Fruit fly (Drosophila melanogaster) whole organism, adult: ENCODE data around the gene Ibf2.
A peak's percentile ranks its signal among the peaks of the same experiment; 100 is the strongest.

ENCODE experiments used
- CG11617 ChIP-seq: fragments of 200-800 bp; sonication (Bioruptor generic); optimal IDR thresholded peaks from 2 replicates; lab custom pipeline; 2017; ENCODE audit warnings: mild to moderate bottlenecking, missing biosample characterization, missing genetic modification reagents, missing genetic modification characterization
- CG12768 ChIP-seq: fragments of 200-800 bp; sonication (Bioruptor generic); optimal IDR thresholded peaks from 2 replicates; lab custom pipeline; 2017; ENCODE audit warnings: missing biosample characterization, missing genetic modification characterization, mild to moderate bottlenecking, moderate library complexity, missing genetic modification reagents
- CG14711 ChIP-seq: fragments of 200-800 bp; sonication (Bioruptor generic); optimal IDR thresholded peaks from 2 replicates; lab custom pipeline; 2018; ENCODE audit warnings: missing biosample characterization, mild to moderate bottlenecking, missing genetic modification characterization, moderate library complexity
- CG1620 ChIP-seq: fragments of 200-800 bp; sonication (Bioruptor generic); optimal IDR thresholded peaks from 2 replicates; lab custom pipeline; 2016; ENCODE audit warnings: missing biosample characterization, missing genetic modification characterization
- CG33017 ChIP-seq: fragments of 200-800 bp; sonication (Bioruptor generic); optimal IDR thresholded peaks from 2 replicates; lab custom pipeline; 2018; ENCODE audit warnings: missing biosample characterization, mild to moderate bottlenecking, missing genetic modification characterization, moderate library complexity
- CG5204 ChIP-seq: fragments of 200-800 bp; sonication (Bioruptor generic); optimal IDR thresholded peaks from 2 replicates; lab custom pipeline; 2016; ENCODE audit warnings: missing biosample characterization, missing genetic modification characterization
- CG7045 ChIP-seq: fragments of 200-800 bp; sonication (Bioruptor generic); optimal IDR thresholded peaks from 2 replicates; lab custom pipeline; 2017; ENCODE audit warnings: missing biosample characterization, mild to moderate bottlenecking, missing genetic modification characterization
- CG7101 ChIP-seq: fragments of 200-800 bp; sonication (Bioruptor generic); optimal IDR thresholded peaks from 2 replicates; lab custom pipeline; 2018; ENCODE audit warnings: missing biosample characterization, mild to moderate bottlenecking, missing genetic modification characterization, moderate library complexity
- Clk ChIP-seq: fragments of 200-800 bp; sonication (Bioruptor generic); optimal IDR thresholded peaks from 2 replicates; lab custom pipeline; 2017; ENCODE audit warnings: missing biosample characterization, missing genetic modification characterization
- Crg-1 ChIP-seq: fragments of 200-800 bp; sonication (Bioruptor generic); optimal IDR thresholded peaks from 2 replicates; lab custom pipeline; 2016; ENCODE audit warnings: missing biosample characterization, missing genetic modification characterization
- Hr96 ChIP-seq: fragments of 200-800 bp; sonication (Bioruptor generic); optimal IDR thresholded peaks from 2 replicates; lab custom pipeline; 2016; ENCODE audit warnings: missing biosample characterization, missing genetic modification characterization
- Mnt ChIP-seq: fragments of 200-800 bp; sonication (Bioruptor generic); optimal IDR thresholded peaks from 2 replicates; lab custom pipeline; 2016; ENCODE audit warnings: missing biosample characterization, mild to moderate bottlenecking, missing genetic modification characterization
- bab1 ChIP-seq: fragments of 200-800 bp; sonication (Bioruptor generic); optimal IDR thresholded peaks from 3 replicates; lab custom pipeline; 2019; ENCODE audit warnings: missing biosample characterization, mild to moderate bottlenecking, missing genetic modification characterization, moderate library complexity
- cic ChIP-seq: fragments of 200-800 bp; sonication (Bioruptor generic); optimal IDR thresholded peaks from 2 replicates; lab custom pipeline; 2017; ENCODE audit warnings: missing biosample characterization, mild to moderate bottlenecking, missing genetic modification characterization, moderate library complexity
- cnc ChIP-seq, 2 experiments: fragments of >200 bp; optimal IDR thresholded peaks; 2 replicates each; lab custom pipeline; 2017
- kay ChIP-seq: fragments of 200-800 bp; sonication (Bioruptor generic); peaks from one replicate; lab custom pipeline; 2016; ENCODE audit warnings: missing biosample characterization, missing genetic modification characterization, borderline replicate concordance
- ovo ChIP-seq: fragments of 200-800 bp; sonication (Bioruptor generic); optimal IDR thresholded peaks from 2 replicates; lab custom pipeline; 2016; ENCODE audit warnings: missing biosample characterization, missing genetic modification characterization
- pad ChIP-seq: fragments of 200-800 bp; sonication (Bioruptor generic); optimal IDR thresholded peaks from 3 replicates; lab custom pipeline; 2017; ENCODE audit warnings: missing biosample characterization, missing genetic modification characterization, mild to moderate bottlenecking, moderate library complexity, missing genetic modification reagents
- tj ChIP-seq: fragments of 200-800 bp; sonication (Bioruptor generic); optimal IDR thresholded peaks from 3 replicates; lab custom pipeline; 2017; ENCODE audit warnings: missing biosample characterization, mild to moderate bottlenecking, missing genetic modification characterization, moderate library complexity
- toe ChIP-seq: fragments of 200-800 bp; sonication (Bioruptor generic); optimal IDR thresholded peaks from 2 replicates; lab custom pipeline; 2016; ENCODE audit warnings: missing biosample characterization, missing genetic modification characterization

The Ibf2 gene

DNA sequence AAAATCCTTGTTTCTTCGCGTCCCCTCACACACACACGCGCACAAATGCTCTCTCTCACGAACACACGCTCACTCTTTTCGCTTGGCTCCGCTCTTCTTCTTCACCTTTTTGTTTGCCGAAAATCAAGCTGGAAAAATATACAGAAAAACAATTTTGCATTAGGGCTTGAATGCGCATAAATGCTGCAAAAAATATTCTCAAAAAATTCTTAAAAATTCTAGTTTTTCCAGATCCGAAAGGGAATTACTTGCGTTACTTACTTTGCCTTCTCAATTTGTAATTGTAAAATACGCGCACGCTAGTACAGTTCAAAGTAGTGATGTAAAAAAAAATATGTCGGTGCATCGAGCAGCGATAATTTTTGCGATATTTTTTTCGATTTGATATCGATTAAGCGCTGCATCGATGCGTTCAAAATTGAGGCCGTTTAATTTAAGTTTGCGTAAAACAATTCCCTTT is 18.3 kb downstream of the Ibf2 start:
- no peak for TF ChIP-seq kay
- TF ChIP-seq CG12768, result peak; percentile 18
- peak; percentile 20 for TF ChIP-seq Crg-1 (GFP tag; lab: Kevin White, UChicago)
- no peak for TF ChIP-seq tj (GFP tag; lab: Kevin White, UChicago)
- TF ChIP-seq CG11617 (GFP tag; lab: Kevin White, UChicago), result peak; percentile 23
- no peak for TF ChIP-seq Clk (GFP tag; lab: Kevin White, UChicago)
- no peak for TF ChIP-seq CG1620 (GFP tag; lab: Kevin White, UChicago)
- peak; percentile 23 for TF ChIP-seq cic (GFP tag; lab: Kevin White, UChicago)
- TF ChIP-seq CG14711 (tag; lab: Kevin White, UChicago), result peak; percentile 26
- TF ChIP-seq Mnt (GFP tag; lab: Kevin White, UChicago), result peak; percentile 53
- TF ChIP-seq bab1 (GFP tag; lab: Kevin White, UChicago), result peak; percentile 70

DNA sequence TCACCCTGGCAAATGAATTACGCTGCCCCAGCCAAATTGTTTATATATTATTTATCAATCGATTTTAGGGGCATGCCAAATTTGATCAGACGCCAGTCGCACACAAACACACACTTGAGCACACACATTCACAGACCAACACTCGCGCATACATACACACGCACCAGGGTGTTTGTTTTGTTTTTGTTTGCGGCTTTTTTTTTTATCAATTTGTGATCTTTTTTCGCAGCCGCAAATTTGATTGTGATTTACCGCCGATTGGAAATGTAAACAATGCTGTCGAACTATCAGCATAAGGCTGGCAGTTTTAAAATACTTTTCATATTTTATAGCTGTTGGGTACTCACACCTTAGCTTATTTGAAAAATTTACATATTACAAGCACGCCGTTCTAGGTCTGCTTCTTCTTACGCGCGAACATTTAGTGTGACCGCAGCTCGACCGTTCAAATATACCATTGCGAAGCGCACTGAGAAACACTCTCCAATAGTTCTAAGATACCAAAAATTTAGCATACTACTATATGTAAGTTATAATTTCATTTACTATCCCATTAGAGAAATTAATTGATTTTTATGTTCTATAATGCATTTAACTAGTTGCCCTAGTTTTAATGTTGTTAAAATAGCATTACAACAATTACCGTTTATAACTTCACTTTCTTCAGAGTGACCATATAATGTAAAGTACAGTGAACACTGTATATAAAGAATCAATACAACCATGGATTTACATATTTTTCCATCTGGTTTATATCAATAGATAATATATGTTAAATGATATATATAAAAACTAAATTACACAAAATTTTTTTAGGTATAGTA is 20.8 kb downstream of the Ibf2 start, which contains the start of gene pum:
TSS of gene pum (minus strand) at position 415 of the 824 bp plus-strand sequence.
- TF ChIP-seq toe (GFP tag; lab: Kevin White, UChicago) (peak; percentile 9), cic (GFP tag; lab: Kevin White, UChicago) (peak; percentile 85), CG11617 (GFP tag; lab: Kevin White, UChicago) (peak; percentile 48), CG7045 (GFP tag; lab: Kevin White, UChicago) (no peak), CG14711 (tag; lab: Kevin White, UChicago) (peak; percentile 63), Clk (GFP tag; lab: Kevin White, UChicago) (no peak), Crg-1 (GFP tag; lab: Kevin White, UChicago) (no peak), kay (no peak), ovo (GFP tag; lab: Kevin White, UChicago) (peak; percentile 31), Mnt (GFP tag; lab: Kevin White, UChicago) (peak; percentile 61), bab1 (GFP tag; lab: Kevin White, UChicago) (peak; percentile 31), cnc (optimal IDR thresholded peaks at IDR 0.05; lab: Kevin White, UChicago) (no peak), CG12768 (peak; percentile 64), CG5204 (no peak), Hr96 (GFP tag; lab: Kevin White, UChicago) (no peak), CG33017 (tag; lab: Kevin White, UChicago) (peak; percentile 53), CG7101 (peak; percentile 66), pad (GFP tag; lab: Kevin White, UChicago) (peak; percentile 9), CG1620 (GFP tag; lab: Kevin White, UChicago) (no peak)

DNA sequence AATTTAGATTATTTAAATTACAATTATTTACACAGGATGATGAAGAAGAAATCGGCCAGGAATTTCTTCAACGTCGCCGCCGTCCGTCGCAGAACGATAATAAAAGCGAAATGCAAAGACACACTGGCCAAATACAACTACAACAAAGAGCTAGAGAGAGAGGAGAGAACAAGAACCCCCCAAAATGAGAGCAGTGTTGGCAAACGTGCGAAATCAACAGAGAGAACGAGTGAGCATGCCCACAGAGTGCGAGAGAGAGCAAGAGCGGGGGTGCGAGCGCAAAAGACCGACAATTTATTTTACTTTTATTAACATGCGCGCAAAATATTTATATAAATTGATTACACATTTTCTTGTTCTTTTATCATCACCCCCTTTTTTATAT is 21.4 kb downstream of the Ibf2 start:
- TF ChIP-seq kay, result peak; percentile 71
- TF ChIP-seq ovo (GFP tag; lab: Kevin White, UChicago), result peak; percentile 30
- TF ChIP-seq Mnt (GFP tag; lab: Kevin White, UChicago), result peak; percentile 75
- peak; percentile 41 for TF ChIP-seq CG7045 (GFP tag; lab: Kevin White, UChicago)
- TF ChIP-seq CG11617 (GFP tag; lab: Kevin White, UChicago), result no peak
- TF ChIP-seq CG14711 (tag; lab: Kevin White, UChicago), result peak; percentile 29
- peak; percentile 17 for TF ChIP-seq Hr96 (GFP tag; lab: Kevin White, UChicago)
- TF ChIP-seq CG33017 (tag; lab: Kevin White, UChicago), result peak; percentile 76
- TF ChIP-seq pad (GFP tag; lab: Kevin White, UChicago), result peak; percentile 59
- TF ChIP-seq CG12768, result peak; percentile 87
- peak; percentile 31 for TF ChIP-seq Crg-1 (GFP tag; lab: Kevin White, UChicago)
- TF ChIP-seq cic (GFP tag; lab: Kevin White, UChicago), result no peak
- peak; percentile 7 for TF ChIP-seq tj (GFP tag; lab: Kevin White, UChicago)
- TF ChIP-seq cnc (optimal IDR thresholded peaks at IDR 0.05; lab: Kevin White, UChicago), result no peak
- no peak for TF ChIP-seq CG5204
- peak; percentile 54 for TF ChIP-seq toe (GFP tag; lab: Kevin White, UChicago)
- peak; percentile 8 for TF ChIP-seq bab1 (GFP tag; lab: Kevin White, UChicago)
- peak; percentile 62 for TF ChIP-seq Clk (GFP tag; lab: Kevin White, UChicago)
- TF ChIP-seq CG7101, result peak; percentile 64
- TF ChIP-seq CG1620 (GFP tag; lab: Kevin White, UChicago), result peak; percentile 29

DNA sequence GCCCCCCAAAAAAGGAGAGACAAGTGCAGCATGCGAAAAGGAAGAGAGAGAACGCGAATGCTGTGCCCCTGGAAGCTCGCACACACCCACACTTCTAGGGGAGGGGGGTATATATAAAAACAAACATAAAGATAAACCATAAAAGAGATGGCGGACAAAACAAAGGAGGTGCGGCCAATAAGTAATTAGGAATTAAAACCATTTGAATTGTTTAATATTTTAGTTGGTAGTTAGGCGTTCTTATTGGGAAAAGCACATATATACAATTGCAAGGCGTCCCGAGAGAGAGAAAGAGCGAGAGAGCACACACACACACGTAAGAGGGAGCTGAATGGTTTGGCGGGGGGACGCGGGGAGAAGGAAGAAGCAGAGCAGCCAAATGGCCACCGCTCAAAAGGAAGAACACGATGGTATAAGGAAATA is 22.2 kb downstream of the Ibf2 start:
- no peak for TF ChIP-seq CG11617 (GFP tag; lab: Kevin White, UChicago)
- TF ChIP-seq pad (GFP tag; lab: Kevin White, UChicago), result peak; percentile 38

DNA sequence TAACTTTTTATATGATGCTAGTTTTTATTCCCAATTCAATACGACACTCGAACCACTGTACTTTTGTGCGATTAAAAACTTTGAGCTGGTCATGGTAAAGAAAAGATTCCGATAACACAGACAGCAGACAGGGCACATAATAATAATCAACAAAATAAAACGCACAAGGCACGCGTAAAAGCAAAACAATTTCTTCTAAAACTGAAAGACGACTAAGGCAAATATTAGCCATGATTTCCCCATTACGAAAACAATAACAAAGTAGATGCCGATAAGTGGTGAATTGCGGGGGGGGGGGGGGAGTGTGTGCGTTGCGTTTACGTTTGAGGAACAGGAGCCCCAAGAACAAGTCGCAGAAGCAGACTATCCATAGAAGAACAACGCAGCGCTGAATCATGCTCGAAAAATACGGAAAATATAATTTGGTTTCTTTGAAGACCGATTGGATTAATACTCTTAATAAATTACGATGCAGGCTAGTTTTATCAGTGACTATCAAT is 23.5 kb downstream of the Ibf2 start:
- TF ChIP-seq tj (GFP tag; lab: Kevin White, UChicago) (no peak), CG12768 (no peak), toe (GFP tag; lab: Kevin White, UChicago) (no peak), Clk (GFP tag; lab: Kevin White, UChicago) (no peak), CG7101 (no peak), Mnt (GFP tag; lab: Kevin White, UChicago) (no peak), bab1 (GFP tag; lab: Kevin White, UChicago) (no peak), cnc (optimal IDR thresholded peaks at IDR 0.05; lab: Kevin White, UChicago) (no peak), CG14711 (tag; lab: Kevin White, UChicago) (no peak)
